Worm (Caenorhabditis elegans): ENCODE results near the gene Y45F10D.16.

- TF ChIP-seq elt-3 (tag; optimal IDR thresholded peaks at IDR 0.05) (no peak), ama-1 (optimal IDR thresholded peaks at IDR 0.05) (no peak), jun-1 (tag; optimal IDR thresholded peaks at IDR 0.05) (no peak), lin-15B (tag; optimal IDR thresholded peaks at IDR 0.05) (no peak), unc-39 (tag; optimal IDR thresholded peaks at IDR 0.05) (no peak), nhr-12 (tag; optimal IDR thresholded peaks at IDR 0.05) (no peak), pqm-1 (tag; optimal IDR thresholded peaks at IDR 0.05) (no peak), zag-1 (tag; optimal IDR thresholded peaks at IDR 0.05) (no peak), pha-4 (tag; optimal IDR thresholded peaks at IDR 0.05) (peak; percentile 7), mml-1 (tag; optimal IDR thresholded peaks at IDR 0.05) (no peak), nhr-23 (tag; optimal IDR thresholded peaks at IDR 0.05) (no peak)
These were observed at the start of gene Y45F10D.16 for ce11 chrIV:13776115-13776514.

Data from whole organism, L3 larva.